Fruit fly (Drosophila melanogaster): Measurements from ENCODE around the gene Pex19.

Gene Pex19

dm6 chr2L:12108779-12109564, 17.4 kb downstream of the Pex19 start, which contains the start of the genes Rab6 and Phae1 (continued):
- TF ChIP-seq CG15514 (GFP tag; optimal IDR thresholded peaks at IDR 0.05) (peak; percentile 35), zfh2 (GFP tag; optimal IDR thresholded peaks at IDR 0.05) (no peak), her (GFP tag; optimal IDR thresholded peaks at IDR 0.05) (peak; percentile 6), Jarid2 (GFP tag; optimal IDR thresholded peaks at IDR 0.05) (peak; percentile 32), row (GFP tag; IDR thresholded peaks at IDR 0.05) (0 out of 3 replicates have a peak, but pooled peaks have one; percentile 24), CG34224 (GFP tag; IDR thresholded peaks at IDR 0.05; ENCODE audit: partially characterized antibody) (peak; percentile 71), CG18262 (tag; optimal IDR thresholded peaks at IDR 0.05) (peak; percentile 13), CG10565 (GFP tag; optimal IDR thresholded peaks at IDR 0.05) (no peak), CG11695 (GFP tag; IDR thresholded peaks at IDR 0.05) (peak; percentile 34; the same call in 1 of the 3 replicates), Med (GFP tag) (peak; percentile 57), Opbp (GFP tag; IDR thresholded peaks at IDR 0.05; ENCODE audit: partially characterized antibody) (peak; percentile 67; the same call in 2 of the 3 replicates), PHDP (tag; optimal IDR thresholded peaks at IDR 0.05) (peak; percentile 14), TFAM (GFP tag; optimal IDR thresholded peaks at IDR 0.05) (no peak), YL-1 (GFP tag; optimal IDR thresholded peaks at IDR 0.05) (peak; percentile 88), gfzf (GFP tag; optimal IDR thresholded peaks at IDR 0.05) (peak; percentile 77), inv (GFP tag; IDR thresholded peaks at IDR 0.05; ENCODE audit: partially characterized antibody) (peak; percentile 72; the same call in 1 of the 2 replicates), trh (GFP tag; optimal IDR thresholded peaks at IDR 0.05) (no peak), vvl (GFP tag; IDR thresholded peaks at IDR 0.05) (peak; percentile 36; the same call in 1 of the 2 replicates), CG4617 (GFP tag; optimal IDR thresholded peaks at IDR 0.05; ENCODE audit: borderline replicate concordance) (peak; percentile 95), CG14014 (GFP tag; IDR thresholded peaks at IDR 0.05) (no peak), CG6254 (GFP tag; optimal IDR thresholded peaks at IDR 0.05) (no peak), Sry-δ (GFP tag; optimal IDR thresholded peaks at IDR 0.05) (peak; percentile 70), Ets97D (GFP tag; optimal IDR thresholded peaks at IDR 0.05) (peak; percentile 55), CG2712 (tag; optimal IDR thresholded peaks at IDR 0.05) (peak; percentile 34), CG10267 (tag; optimal IDR thresholded peaks at IDR 0.05) (peak; percentile 56), cwo (GFP tag; optimal IDR thresholded peaks at IDR 0.05) (peak; percentile 17), CHES-1-like (GFP tag; optimal IDR thresholded peaks at IDR 0.05) (peak; percentile 41), tup (GFP tag; optimal IDR thresholded peaks at IDR 0.05) (no peak), CG9797 (GFP tag; optimal IDR thresholded peaks at IDR 0.05) (peak; percentile 81), CG17385 (GFP tag; optimal IDR thresholded peaks at IDR 0.05) (peak; percentile 97), MESR4 (GFP tag; optimal IDR thresholded peaks at IDR 0.05) (peak; percentile 99), sug (tag; optimal IDR thresholded peaks at IDR 0.05) (peak; percentile 10), CG11560 (tag; IDR thresholded peaks at IDR 0.05) (peak; percentile 83; the same call in 2 of the 3 replicates), Nf-YB (GFP tag; optimal IDR thresholded peaks at IDR 0.05) (peak; percentile 13), tna (GFP tag; IDR thresholded peaks at IDR 0.05; ENCODE audit: partially characterized antibody) (peak; percentile 55; the same call in 1 of the 2 replicates), Bgb (GFP tag; IDR thresholded peaks at IDR 0.05; ENCODE audit: partially characterized antibody) (peak; percentile 87), stwl (tag; optimal IDR thresholded peaks at IDR 0.05) (peak; percentile 98), hbn (GFP tag; IDR thresholded peaks at IDR 0.05; ENCODE audit: partially characterized antibody) (peak; percentile 74)

Data from whole organism, embryonic.